Worm (Caenorhabditis elegans): Measurements from ENCODE around the gene str-211.

ce11 chrV:4912313-4912712 lies 31.8 kb downstream of the str-211 start, which contains the start of gene H23N18.5:
- TF ChIP-seq ama-1 (optimal IDR thresholded peaks at IDR 0.05) (no peak), aly-1 (tag; optimal IDR thresholded peaks at IDR 0.05) (no peak), ceh-13 (GFP tag; optimal IDR thresholded peaks at IDR 0.05) (no peak), hmbx-1 (tag; optimal IDR thresholded peaks at IDR 0.05) (no peak), flt-1 (GFP tag; IDR thresholded peaks at IDR 0.05) (no peak), pes-1 (GFP tag; IDR thresholded peaks at IDR 0.05) (no peak), tbx-37 (GFP tag; conservative IDR thresholded peaks at IDR 0.05) (no peak), hnd-1 (tag; optimal IDR thresholded peaks at IDR 0.05) (no peak), tra-4 (tag; optimal IDR thresholded peaks at IDR 0.05) (no peak), hmg-4 (GFP tag; optimal IDR thresholded peaks at IDR 0.05) (no peak), tbx-11 (GFP tag; IDR thresholded peaks at IDR 0.05) (no peak)

All from whole organism, early embryonic.